Worm (Caenorhabditis elegans): ENCODE results near the gene T28C6.7.

Gene T28C6.7

ce11 chrIV:8864672-8865071 is 37.1 kb downstream of the T28C6.7 start:
- TF ChIP-seq bed-3 (GFP tag; optimal IDR thresholded peaks at IDR 0.05) (no peak), mls-2 (tag; optimal IDR thresholded peaks at IDR 0.05) (no peak), pha-4 (tag; optimal IDR thresholded peaks at IDR 0.05) (no peak), elt-3 (tag; optimal IDR thresholded peaks at IDR 0.05) (no peak), cnd-1 (tag; optimal IDR thresholded peaks at IDR 0.05) (no peak), nhr-2 (tag; optimal IDR thresholded peaks at IDR 0.05) (no peak), sem-2 (GFP tag; optimal IDR thresholded peaks at IDR 0.05) (no peak), blmp-1 (tag; optimal IDR thresholded peaks at IDR 0.05) (no peak), unc-120 (tag; optimal IDR thresholded peaks at IDR 0.05; ENCODE audit: poor library complexity, severe bottlenecking) (no peak), lin-32 (GFP tag; optimal IDR thresholded peaks at IDR 0.05) (no peak)

- TF ChIP-seq unc-62 (GFP tag; optimal IDR thresholded peaks at IDR 0.05) = no peak
- TF ChIP-seq elt-3 (tag; optimal IDR thresholded peaks at IDR 0.05) = no peak
- TF ChIP-seq lin-13 (tag; optimal IDR thresholded peaks at IDR 0.05) = no peak
- no peak for TF ChIP-seq pha-4 (tag; optimal IDR thresholded peaks at IDR 0.05)
- no peak for TF ChIP-seq nhr-237 (tag; optimal IDR thresholded peaks at IDR 0.05)
- TF ChIP-seq sem-2 (GFP tag; optimal IDR thresholded peaks at IDR 0.05) = no peak
- no peak for TF ChIP-seq unc-120 (tag; optimal IDR thresholded peaks at IDR 0.05; ENCODE audit: poor library complexity, severe bottlenecking)
- TF ChIP-seq mls-2 (tag; optimal IDR thresholded peaks at IDR 0.05) = no peak
- TF ChIP-seq elt-1 (tag; optimal IDR thresholded peaks at IDR 0.05; ENCODE audit: borderline replicate concordance, insufficient read depth) = no peak
- TF ChIP-seq M03D4.4 (tag; optimal IDR thresholded peaks at IDR 0.05) = no peak
- TF ChIP-seq ceh-83 (GFP tag; optimal IDR thresholded peaks at IDR 0.05) = no peak
- TF ChIP-seq mep-1 (tag; optimal IDR thresholded peaks at IDR 0.05) = no peak
- no peak for TF ChIP-seq mab-5 (tag; optimal IDR thresholded peaks at IDR 0.05)
- no peak for TF ChIP-seq flh-1 (GFP tag; optimal IDR thresholded peaks at IDR 0.05)
- no peak for TF ChIP-seq drap-1 (GFP tag; optimal IDR thresholded peaks at IDR 0.05)
- no peak for TF ChIP-seq hlh-1 (tag; optimal IDR thresholded peaks at IDR 0.05)
- TF ChIP-seq lsy-2 (tag; optimal IDR thresholded peaks at IDR 0.05) = no peak
These were observed 37.7 kb downstream of the T28C6.7 start, which contains the start of gene C09G9.1 for ce11 chrIV:8865343-8865742. C09G9.1 (minus strand) TSS chrIV:8865485.

ce11 chrIV:8866092-8866491 is 38.5 kb downstream of the T28C6.7 start:
- no peak for TF ChIP-seq M03D4.4 (tag; optimal IDR thresholded peaks at IDR 0.05)
- peak; percentile 81 for TF ChIP-seq unc-120 (tag; optimal IDR thresholded peaks at IDR 0.05; ENCODE audit: poor library complexity, severe bottlenecking)
- TF ChIP-seq elt-1 (tag; optimal IDR thresholded peaks at IDR 0.05; ENCODE audit: borderline replicate concordance, insufficient read depth) = no peak
- no peak for TF ChIP-seq mep-1 (tag; optimal IDR thresholded peaks at IDR 0.05)
- TF ChIP-seq unc-62 (GFP tag; optimal IDR thresholded peaks at IDR 0.05) = peak; percentile 69

- TF ChIP-seq unc-39 (tag; optimal IDR thresholded peaks at IDR 0.05) (no peak), mab-5 (tag; optimal IDR thresholded peaks at IDR 0.05) (no peak), elt-3 (tag; optimal IDR thresholded peaks at IDR 0.05) (no peak), ces-1 (GFP tag; optimal IDR thresholded peaks at IDR 0.05) (no peak), nhr-28 (tag; optimal IDR thresholded peaks at IDR 0.05) (no peak), lin-13 (tag; optimal IDR thresholded peaks at IDR 0.05) (no peak), M03D4.4 (tag; optimal IDR thresholded peaks at IDR 0.05) (no peak), sem-2 (GFP tag; optimal IDR thresholded peaks at IDR 0.05) (no peak), tbx-8 (GFP tag; optimal IDR thresholded peaks at IDR 0.05) (no peak), lin-32 (GFP tag; optimal IDR thresholded peaks at IDR 0.05) (no peak), blmp-1 (tag; optimal IDR thresholded peaks at IDR 0.05) (no peak), nhr-237 (tag; optimal IDR thresholded peaks at IDR 0.05) (no peak), zip-8 (tag; optimal IDR thresholded peaks at IDR 0.05) (no peak), ceh-43 (GFP tag; optimal IDR thresholded peaks at IDR 0.05) (no peak), bed-3 (GFP tag; optimal IDR thresholded peaks at IDR 0.05) (no peak), drap-1 (GFP tag; optimal IDR thresholded peaks at IDR 0.05) (no peak), snpc-4 (tag; optimal IDR thresholded peaks at IDR 0.05) (no peak), sptf-1 (tag; optimal IDR thresholded peaks at IDR 0.05) (no peak), elt-1 (tag; optimal IDR thresholded peaks at IDR 0.05; ENCODE audit: borderline replicate concordance, insufficient read depth) (no peak)
These were observed 40.0 kb downstream of the T28C6.7 start for ce11 chrIV:8867562-8867961.

- TF ChIP-seq unc-120 (tag; optimal IDR thresholded peaks at IDR 0.05; ENCODE audit: poor library complexity, severe bottlenecking) (no peak), pha-4 (tag; optimal IDR thresholded peaks at IDR 0.05) (no peak), ztf-11 (tag; optimal IDR thresholded peaks at IDR 0.05) (no peak), lin-32 (GFP tag; optimal IDR thresholded peaks at IDR 0.05) (no peak), tbx-8 (GFP tag; optimal IDR thresholded peaks at IDR 0.05) (no peak), ceh-39 (tag; optimal IDR thresholded peaks at IDR 0.05) (no peak), ceh-83 (GFP tag; optimal IDR thresholded peaks at IDR 0.05) (no peak), lsy-2 (tag; optimal IDR thresholded peaks at IDR 0.05) (peak; percentile 7), blmp-1 (tag; optimal IDR thresholded peaks at IDR 0.05) (no peak), sem-2 (GFP tag; optimal IDR thresholded peaks at IDR 0.05) (no peak), flh-1 (GFP tag; optimal IDR thresholded peaks at IDR 0.05) (no peak), mep-1 (tag; optimal IDR thresholded peaks at IDR 0.05) (peak; percentile 5), drap-1 (GFP tag; optimal IDR thresholded peaks at IDR 0.05) (no peak), elt-3 (tag; optimal IDR thresholded peaks at IDR 0.05) (no peak), nhr-28 (tag; optimal IDR thresholded peaks at IDR 0.05) (no peak), hlh-1 (tag; optimal IDR thresholded peaks at IDR 0.05) (peak; percentile 5), unc-62 (GFP tag; optimal IDR thresholded peaks at IDR 0.05) (no peak)
These were observed 42.0 kb downstream of the T28C6.7 start, which contains the start of gene npp-23 for ce11 chrIV:8869624-8870023. npp-23 (minus strand) TSS chrIV:8869679.
